Fruit fly (Drosophila melanogaster): ENCODE results near the gene CG5039.

The CG5039 gene

DNA sequence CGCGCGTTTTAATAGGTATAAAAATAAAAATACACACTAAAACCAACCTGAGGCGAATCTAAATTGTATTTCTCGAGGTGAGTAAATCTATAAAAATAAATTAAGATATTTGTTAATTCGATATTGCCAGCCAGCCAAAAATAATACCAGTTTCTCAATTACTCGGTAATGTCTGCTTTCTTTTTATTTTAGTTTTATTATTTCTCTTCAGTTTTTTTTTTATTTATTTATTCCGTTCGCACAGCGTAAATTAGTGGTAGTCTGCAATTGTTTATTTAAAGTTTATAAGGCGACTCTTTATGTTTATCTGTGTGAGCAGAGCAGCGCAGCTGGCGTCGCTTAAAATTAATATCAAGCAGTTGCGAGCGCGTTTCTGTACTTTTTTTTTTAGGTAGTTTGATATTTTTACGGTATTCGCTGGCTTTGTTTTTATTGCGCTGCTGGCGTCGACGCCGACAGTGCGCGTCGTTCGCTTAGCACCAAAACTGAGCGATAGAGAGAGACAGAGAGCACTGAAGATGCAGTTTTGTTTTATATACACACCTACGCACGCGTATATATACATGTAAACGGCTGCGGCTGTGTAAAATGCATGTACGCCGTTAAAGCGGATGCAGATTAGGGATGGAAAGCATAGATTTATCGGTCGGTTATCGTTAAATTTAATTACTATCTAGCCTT lies 30.8 kb upstream of the CG5039 start:
- TF ChIP-seq CG32121 (GFP tag; IDR thresholded peaks at IDR 0.05) (peak; percentile 84), CG12605 (GFP tag; IDR thresholded peaks at IDR 0.05) (peak; percentile 85), rn (GFP tag; IDR thresholded peaks at IDR 0.05) (peak; percentile 44; the same call in 1 of the 2 replicates), CG34367 (tag; optimal IDR thresholded peaks at IDR 0.05) (peak; percentile 33), CG13204 (GFP tag; optimal IDR thresholded peaks at IDR 0.05) (peak; percentile 67), CG17806 (tag; optimal IDR thresholded peaks at IDR 0.05) (peak; percentile 10), CG14655 (GFP tag; optimal IDR thresholded peaks at IDR 0.05) (peak; percentile 58), CG4496 (GFP tag; IDR thresholded peaks at IDR 0.05) (peak; percentile 77; the same call in 2 of the 3 replicates), Pif1A (GFP tag; optimal IDR thresholded peaks at IDR 0.05) (peak; percentile 51), D1 (tag; optimal IDR thresholded peaks at IDR 0.05) (no peak), CG15710 (tag; optimal IDR thresholded peaks at IDR 0.05) (peak; percentile 30), CG10348 (GFP tag; IDR thresholded peaks at IDR 0.05) (no peak), gl (tag; optimal IDR thresholded peaks at IDR 0.05) (peak; percentile 52), Pif1B (GFP tag; optimal IDR thresholded peaks at IDR 0.05) (peak; percentile 19), Snoo (tag; optimal IDR thresholded peaks at IDR 0.05) (peak; percentile 52), EcR (GFP tag; optimal IDR thresholded peaks at IDR 0.05) (no peak), CG8159 (tag; optimal IDR thresholded peaks at IDR 0.05) (peak; percentile 33), Ets98B (GFP tag; IDR thresholded peaks at IDR 0.05) (peak; percentile 82), fd96Ca (GFP tag; IDR thresholded peaks at IDR 0.05) (peak; percentile 83), CG8301 (tag; optimal IDR thresholded peaks at IDR 0.05) (peak; percentile 22), CG9948 (tag; optimal IDR thresholded peaks at IDR 0.05) (no peak)

dm6 chr3R:25648258-25648606 lies 30.3 kb upstream of the CG5039 start:
- no peak for TF ChIP-seq Snoo (tag; optimal IDR thresholded peaks at IDR 0.05)
- no peak for TF ChIP-seq CG4496 (GFP tag; IDR thresholded peaks at IDR 0.05)
- no peak for TF ChIP-seq Pif1B (GFP tag; optimal IDR thresholded peaks at IDR 0.05)
- TF ChIP-seq CG14655 (GFP tag; optimal IDR thresholded peaks at IDR 0.05): peak; percentile 3

dm6 chr3R:25650417-25650816 lies 28.1 kb upstream of the CG5039 start:
- no peak for TF ChIP-seq CG10348 (GFP tag; IDR thresholded peaks at IDR 0.05)
- no peak for TF ChIP-seq CG13204 (GFP tag; optimal IDR thresholded peaks at IDR 0.05)
- no peak for TF ChIP-seq Pif1B (GFP tag; optimal IDR thresholded peaks at IDR 0.05)
- no peak for TF ChIP-seq CG34367 (tag; optimal IDR thresholded peaks at IDR 0.05)
- no peak for TF ChIP-seq CG14655 (GFP tag; optimal IDR thresholded peaks at IDR 0.05)
- TF ChIP-seq CG17806 (tag; optimal IDR thresholded peaks at IDR 0.05): no peak

dm6 chr3R:25651414-25651813 lies 27.1 kb upstream of the CG5039 start:
- TF ChIP-seq CG12605 (GFP tag; IDR thresholded peaks at IDR 0.05): peak; percentile 70
- TF ChIP-seq Pif1A (GFP tag; optimal IDR thresholded peaks at IDR 0.05): no peak
- peak; percentile 68; the same call in 2 of the 3 replicates for TF ChIP-seq fd96Ca (GFP tag; IDR thresholded peaks at IDR 0.05)
- TF ChIP-seq CG32121 (GFP tag; IDR thresholded peaks at IDR 0.05): peak; percentile 63
- TF ChIP-seq CG4496 (GFP tag; IDR thresholded peaks at IDR 0.05): peak; percentile 60; the same call in 2 of the 3 replicates
- TF ChIP-seq CG17806 (tag; optimal IDR thresholded peaks at IDR 0.05): peak; percentile 62
- peak; percentile 59 for TF ChIP-seq Pif1B (GFP tag; optimal IDR thresholded peaks at IDR 0.05)
- TF ChIP-seq EcR (GFP tag; optimal IDR thresholded peaks at IDR 0.05): no peak
- TF ChIP-seq D1 (tag; optimal IDR thresholded peaks at IDR 0.05): no peak
- peak; percentile 53 for TF ChIP-seq CG8301 (tag; optimal IDR thresholded peaks at IDR 0.05)
- TF ChIP-seq CG15710 (tag; optimal IDR thresholded peaks at IDR 0.05): peak; percentile 41
- TF ChIP-seq gl (tag; optimal IDR thresholded peaks at IDR 0.05): no peak
- TF ChIP-seq CG9948 (tag; optimal IDR thresholded peaks at IDR 0.05): peak; percentile 35
- TF ChIP-seq Snoo (tag; optimal IDR thresholded peaks at IDR 0.05): peak; percentile 34
- peak; percentile 35; the same call in 1 of the 2 replicates for TF ChIP-seq Ets98B (GFP tag; IDR thresholded peaks at IDR 0.05)
- peak; percentile 27; the same call in 1 of the 2 replicates for TF ChIP-seq rn (GFP tag; IDR thresholded peaks at IDR 0.05)
- TF ChIP-seq CG34367 (tag; optimal IDR thresholded peaks at IDR 0.05): peak; percentile 20
- TF ChIP-seq CG13204 (GFP tag; optimal IDR thresholded peaks at IDR 0.05): no peak
- TF ChIP-seq CG10348 (GFP tag; IDR thresholded peaks at IDR 0.05): no peak
- TF ChIP-seq CG14655 (GFP tag; optimal IDR thresholded peaks at IDR 0.05): peak; percentile 60
- peak; percentile 64 for TF ChIP-seq CG8159 (tag; optimal IDR thresholded peaks at IDR 0.05)

DNA sequence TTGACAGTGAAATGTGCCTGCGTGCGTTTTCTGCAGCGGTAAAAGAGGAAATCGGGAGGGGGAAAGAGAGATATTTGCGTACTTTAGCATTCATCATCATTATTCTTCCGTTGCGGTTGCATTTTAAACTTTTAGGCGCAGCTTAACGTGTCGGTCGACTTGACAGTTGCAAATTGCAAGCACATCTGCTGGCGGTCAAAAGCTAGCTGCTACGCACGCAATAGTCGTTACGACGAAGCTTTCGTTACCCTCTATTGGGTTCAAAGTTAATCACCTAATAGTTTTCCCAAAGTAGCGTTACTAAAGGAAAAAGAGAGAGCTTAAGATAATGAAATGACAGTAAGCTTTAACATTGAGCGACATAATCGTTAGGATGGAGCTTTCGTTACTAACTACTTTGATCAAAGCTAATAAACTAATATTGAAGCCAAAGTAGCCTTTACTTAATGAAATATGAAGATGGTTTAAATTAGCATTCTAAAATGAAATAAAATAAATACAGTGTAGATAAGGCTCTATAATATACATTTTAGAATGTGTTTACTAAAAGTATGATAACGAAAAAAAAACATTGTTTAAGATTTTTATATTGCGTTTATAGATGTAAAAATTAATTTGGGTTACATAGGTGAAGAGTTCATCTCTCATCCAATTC lies 26.3 kb upstream of the CG5039 start:
- TF ChIP-seq Ets98B (GFP tag; IDR thresholded peaks at IDR 0.05) (peak; percentile 32; the same call in 1 of the 2 replicates), CG9948 (tag; optimal IDR thresholded peaks at IDR 0.05) (no peak)

- TF ChIP-seq CG17806 (tag; optimal IDR thresholded peaks at IDR 0.05): no peak
- no peak for TF ChIP-seq CG4496 (GFP tag; IDR thresholded peaks at IDR 0.05)
- no peak for TF ChIP-seq CG34367 (tag; optimal IDR thresholded peaks at IDR 0.05)
- no peak for TF ChIP-seq gl (tag; optimal IDR thresholded peaks at IDR 0.05)
- no peak; the same call in 1 of the 2 replicates for TF ChIP-seq CG32121 (GFP tag; IDR thresholded peaks at IDR 0.05)
Observed at dm6 chr3R:25659857-25660417, 18.5 kb upstream of the CG5039 start.
